Fruit fly (Drosophila melanogaster) whole organism, embryonic: ENCODE measurements around the gene CG10031.

Experiments
- CG10274 ChIP-seq: fragments of 200-800 bp; sonication (Bioruptor generic); optimal IDR thresholded peaks from 3 replicates; lab custom pipeline; 2017; ENCODE audit warnings: missing biosample characterization, mild to moderate bottlenecking, missing genetic modification characterization
- CG10979 ChIP-seq: fragments of 200-800 bp; sonication (Bioruptor generic); optimal IDR thresholded peaks from 2 replicates; lab custom pipeline; 2018; ENCODE audit warnings: missing biosample characterization, mild to moderate bottlenecking, missing genetic modification characterization, moderate library complexity
- CG11560 ChIP-seq: fragments of 200-800 bp; sonication (Bioruptor generic); IDR thresholded peaks from 3 replicates; pipeline ENCODE4 v1.3.6; 2022; ENCODE audit warnings: missing biosample characterization, missing genetic modification characterization
- CG11723 ChIP-seq: fragments of 200-800 bp; sonication (Bioruptor generic); optimal IDR thresholded peaks from 2 replicates; lab custom pipeline; 2017; ENCODE audit warnings: missing biosample characterization, mild to moderate bottlenecking, missing genetic modification characterization
- CG14860 ChIP-seq: fragments of 200-800 bp; sonication (Bioruptor generic); IDR thresholded peaks from 3 replicates; pipeline ENCODE4 v1.3.6; 2022; ENCODE audit warnings: missing biosample characterization, missing genetic modification characterization; ENCODE audit not compliant: partially characterized antibody
- CG30403 ChIP-seq: fragments of 200-800 bp; sonication (Bioruptor generic); optimal IDR thresholded peaks from 3 replicates; lab custom pipeline; 2016; ENCODE audit warnings: missing biosample characterization, missing genetic modification characterization
- Tbp ChIP-seq: fragments of >200 bp; optimal IDR thresholded peaks from 2 replicates; lab custom pipeline; 2018; ENCODE audit warnings: missing biosample characterization, missing genetic modification characterization
- eyg ChIP-seq: fragments of 200-800 bp; sonication (Bioruptor generic); optimal IDR thresholded peaks from 3 replicates; lab custom pipeline; 2016; ENCODE audit warnings: missing biosample characterization, missing genetic modification characterization
- hbn ChIP-seq: fragments of 200-800 bp; sonication (Bioruptor generic); IDR thresholded peaks from 2 replicates; pipeline ENCODE4 v1.3.6; 2022; ENCODE audit warnings: missing biosample characterization, missing genetic modification characterization; ENCODE audit not compliant: partially characterized antibody

DNA sequence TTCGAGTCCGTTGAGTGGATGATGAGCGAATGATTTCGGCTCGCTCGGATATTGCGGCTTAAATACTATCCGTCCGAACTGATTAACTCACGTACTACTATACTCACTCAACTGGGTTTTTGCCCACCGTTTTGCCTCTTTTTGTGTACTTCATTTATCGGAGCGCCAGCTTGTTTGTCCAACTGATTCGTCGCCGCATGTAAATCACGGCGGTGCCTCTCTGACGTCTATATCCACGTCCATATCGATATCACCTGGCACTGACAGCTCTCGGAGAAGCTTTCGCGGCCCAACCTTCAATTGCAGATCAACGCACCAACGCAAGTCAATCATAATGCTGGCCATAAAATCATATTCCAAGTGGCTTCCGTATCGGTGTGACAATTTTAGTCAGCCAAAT is 1.1 kb downstream of the CG10031 start, which contains the start of gene CG3604:
- TF ChIP-seq CG14860 (GFP tag; lab: Robert Waterston, UW) = no peak
- no peak for TF ChIP-seq CG30403
- no peak for TF ChIP-seq eyg
- TF ChIP-seq CG10274 = no peak
- no peak for TF ChIP-seq CG10979 (tag; lab: Kevin White, UChicago)
- no peak for TF ChIP-seq hbn
- TF ChIP-seq CG11560 = no peak
- TF ChIP-seq Tbp (GFP tag; lab: Kevin White, UChicago) = no peak
- TF ChIP-seq CG11723 = no peak
